Fruit fly (Drosophila melanogaster) whole organism, adult: ENCODE measurements around the gene CG43336.

Experiments used
- CG11617 ChIP-seq: fragments of 200-800 bp; sonication (Bioruptor generic); optimal IDR thresholded peaks from 2 replicates; lab custom pipeline; 2017; ENCODE audit warnings: mild to moderate bottlenecking, missing biosample characterization, missing genetic modification reagents, missing genetic modification characterization
- CG12768 ChIP-seq: fragments of 200-800 bp; sonication (Bioruptor generic); optimal IDR thresholded peaks from 2 replicates; lab custom pipeline; 2017; ENCODE audit warnings: missing biosample characterization, missing genetic modification characterization, mild to moderate bottlenecking, moderate library complexity, missing genetic modification reagents
- CG14711 ChIP-seq: fragments of 200-800 bp; sonication (Bioruptor generic); optimal IDR thresholded peaks from 2 replicates; lab custom pipeline; 2018; ENCODE audit warnings: missing biosample characterization, mild to moderate bottlenecking, missing genetic modification characterization, moderate library complexity
- CG1620 ChIP-seq: fragments of 200-800 bp; sonication (Bioruptor generic); optimal IDR thresholded peaks from 2 replicates; lab custom pipeline; 2016; ENCODE audit warnings: missing biosample characterization, missing genetic modification characterization
- CG33017 ChIP-seq: fragments of 200-800 bp; sonication (Bioruptor generic); optimal IDR thresholded peaks from 2 replicates; lab custom pipeline; 2018; ENCODE audit warnings: missing biosample characterization, mild to moderate bottlenecking, missing genetic modification characterization, moderate library complexity
- CG5204 ChIP-seq: fragments of 200-800 bp; sonication (Bioruptor generic); optimal IDR thresholded peaks from 2 replicates; lab custom pipeline; 2016; ENCODE audit warnings: missing biosample characterization, missing genetic modification characterization
- CG7045 ChIP-seq: fragments of 200-800 bp; sonication (Bioruptor generic); optimal IDR thresholded peaks from 2 replicates; lab custom pipeline; 2017; ENCODE audit warnings: missing biosample characterization, mild to moderate bottlenecking, missing genetic modification characterization
- CG7101 ChIP-seq: fragments of 200-800 bp; sonication (Bioruptor generic); optimal IDR thresholded peaks from 2 replicates; lab custom pipeline; 2018; ENCODE audit warnings: missing biosample characterization, mild to moderate bottlenecking, missing genetic modification characterization, moderate library complexity
- Clk ChIP-seq: fragments of 200-800 bp; sonication (Bioruptor generic); optimal IDR thresholded peaks from 2 replicates; lab custom pipeline; 2017; ENCODE audit warnings: missing biosample characterization, missing genetic modification characterization
- Crg-1 ChIP-seq: fragments of 200-800 bp; sonication (Bioruptor generic); optimal IDR thresholded peaks from 2 replicates; lab custom pipeline; 2016; ENCODE audit warnings: missing biosample characterization, missing genetic modification characterization
- Hr96 ChIP-seq: fragments of 200-800 bp; sonication (Bioruptor generic); optimal IDR thresholded peaks from 2 replicates; lab custom pipeline; 2016; ENCODE audit warnings: missing biosample characterization, missing genetic modification characterization
- Mnt ChIP-seq: fragments of 200-800 bp; sonication (Bioruptor generic); optimal IDR thresholded peaks from 2 replicates; lab custom pipeline; 2016; ENCODE audit warnings: missing biosample characterization, mild to moderate bottlenecking, missing genetic modification characterization
- bab1 ChIP-seq: fragments of 200-800 bp; sonication (Bioruptor generic); optimal IDR thresholded peaks from 3 replicates; lab custom pipeline; 2019; ENCODE audit warnings: missing biosample characterization, mild to moderate bottlenecking, missing genetic modification characterization, moderate library complexity
- cic ChIP-seq: fragments of 200-800 bp; sonication (Bioruptor generic); optimal IDR thresholded peaks from 2 replicates; lab custom pipeline; 2017; ENCODE audit warnings: missing biosample characterization, mild to moderate bottlenecking, missing genetic modification characterization, moderate library complexity
- cnc ChIP-seq, 2 experiments: fragments of >200 bp; optimal IDR thresholded peaks; 2 replicates each; lab custom pipeline; 2017
- kay ChIP-seq: fragments of 200-800 bp; sonication (Bioruptor generic); peaks from one replicate; lab custom pipeline; 2016; ENCODE audit warnings: missing biosample characterization, missing genetic modification characterization, borderline replicate concordance
- ovo ChIP-seq: fragments of 200-800 bp; sonication (Bioruptor generic); optimal IDR thresholded peaks from 2 replicates; lab custom pipeline; 2016; ENCODE audit warnings: missing biosample characterization, missing genetic modification characterization
- pad ChIP-seq: fragments of 200-800 bp; sonication (Bioruptor generic); optimal IDR thresholded peaks from 3 replicates; lab custom pipeline; 2017; ENCODE audit warnings: missing biosample characterization, missing genetic modification characterization, mild to moderate bottlenecking, moderate library complexity, missing genetic modification reagents
- tj ChIP-seq: fragments of 200-800 bp; sonication (Bioruptor generic); optimal IDR thresholded peaks from 3 replicates; lab custom pipeline; 2017; ENCODE audit warnings: missing biosample characterization, mild to moderate bottlenecking, missing genetic modification characterization, moderate library complexity
- toe ChIP-seq: fragments of 200-800 bp; sonication (Bioruptor generic); optimal IDR thresholded peaks from 2 replicates; lab custom pipeline; 2016; ENCODE audit warnings: missing biosample characterization, missing genetic modification characterization

Gene CG43336

DNA sequence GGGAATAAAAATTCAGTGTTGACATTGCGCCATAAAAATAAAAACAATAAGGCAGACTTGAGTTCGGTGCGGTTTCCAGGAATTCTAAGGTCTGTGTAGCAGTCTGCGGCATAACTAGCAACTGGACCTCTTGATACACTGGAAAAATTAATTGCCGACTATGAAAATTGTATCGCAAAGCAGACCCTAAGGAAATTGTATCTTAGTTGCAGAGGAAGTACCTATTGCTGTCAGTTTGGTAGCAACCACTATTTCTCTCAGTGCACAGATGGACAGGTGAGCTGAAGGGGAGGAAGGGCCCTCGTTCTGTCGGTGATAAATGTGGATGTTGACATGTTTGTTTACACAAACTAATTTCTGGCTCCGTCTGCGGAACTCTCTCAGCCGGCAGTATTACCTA, 7.8 kb downstream of the CG43336 start:
- TF ChIP-seq CG7045 (GFP tag; lab: Kevin White, UChicago) (no peak), ovo (GFP tag; lab: Kevin White, UChicago) (no peak), tj (no peak), CG33017 (no peak), toe (GFP tag; lab: Kevin White, UChicago) (no peak)

DNA sequence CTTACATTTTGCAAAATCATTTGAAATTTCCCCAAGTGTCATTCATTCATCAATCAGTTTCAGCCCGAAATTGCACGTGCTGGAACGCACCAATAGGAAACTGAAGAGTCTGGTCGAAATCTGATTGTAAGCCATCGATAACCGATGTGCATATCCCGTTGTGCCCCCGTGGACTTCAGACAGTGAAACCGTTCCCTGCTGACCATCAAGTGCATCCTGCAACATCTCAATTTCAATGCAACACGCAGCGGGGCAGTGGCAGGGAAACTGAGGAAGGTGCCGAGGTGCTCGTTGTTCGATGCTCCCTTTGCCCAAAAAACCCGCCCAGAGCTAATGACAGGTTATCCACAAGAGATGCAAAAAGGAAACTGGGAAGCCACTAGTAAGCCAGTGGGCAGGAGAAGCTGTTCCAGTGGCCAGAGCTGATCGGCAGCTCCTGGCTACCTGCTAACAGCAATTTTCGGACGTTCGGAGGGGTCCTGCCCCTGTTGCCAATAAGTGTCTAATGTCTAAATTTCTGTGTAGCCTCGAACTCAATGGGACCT, 10.0 kb downstream of the CG43336 start:
- no peak for TF ChIP-seq pad (GFP tag; lab: Kevin White, UChicago)
- no peak for TF ChIP-seq cnc (optimal IDR thresholded peaks at IDR 0.05; lab: Kevin White, UChicago)
- TF ChIP-seq bab1 (GFP tag; lab: Kevin White, UChicago), result no peak
- no peak for TF ChIP-seq Clk (GFP tag; lab: Kevin White, UChicago)

- no peak for TF ChIP-seq tj
- TF ChIP-seq CG12768, result no peak
- TF ChIP-seq CG1620 (GFP tag; lab: Kevin White, UChicago), result no peak
Measured at dm6 chr3R:15648898-15649297, 11.9 kb downstream of the CG43336 start.

DNA sequence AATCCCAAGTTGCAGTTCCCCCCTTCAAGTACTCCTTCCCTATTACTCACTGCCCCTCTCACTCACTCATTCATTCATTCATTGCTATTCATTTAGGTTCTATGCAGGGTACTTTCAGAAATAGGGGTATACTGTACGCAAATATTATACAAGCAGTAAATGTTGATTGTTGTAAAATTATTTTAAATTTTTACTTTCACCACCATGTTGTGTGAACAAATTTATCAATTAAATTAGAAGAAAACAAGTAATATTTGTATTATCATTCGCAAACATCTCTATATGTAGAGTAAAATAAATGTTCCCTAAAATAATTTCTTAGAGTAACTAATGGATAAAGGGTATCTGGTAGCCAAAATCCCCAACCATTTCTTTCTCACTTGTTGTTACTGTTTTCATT, 13.3 kb downstream of the CG43336 start:
- TF ChIP-seq Crg-1 (GFP tag; lab: Kevin White, UChicago), result no peak
- TF ChIP-seq toe (GFP tag; lab: Kevin White, UChicago), result no peak
- TF ChIP-seq cnc (optimal IDR thresholded peaks at IDR 0.05; lab: Kevin White, UChicago), result no peak
- no peak for TF ChIP-seq ovo (GFP tag; lab: Kevin White, UChicago)
- TF ChIP-seq CG11617 (GFP tag; lab: Kevin White, UChicago), result no peak
- TF ChIP-seq CG33017, result no peak
- TF ChIP-seq Hr96 (GFP tag; lab: Kevin White, UChicago), result no peak
- TF ChIP-seq bab1 (GFP tag; lab: Kevin White, UChicago), result no peak
- TF ChIP-seq CG7101, result no peak
- TF ChIP-seq Clk (GFP tag; lab: Kevin White, UChicago), result no peak
- no peak for TF ChIP-seq kay (GFP tag; lab: Kevin White, UChicago)
- TF ChIP-seq cic (GFP tag; lab: Kevin White, UChicago), result no peak
- TF ChIP-seq CG1620 (GFP tag; lab: Kevin White, UChicago), result no peak

DNA sequence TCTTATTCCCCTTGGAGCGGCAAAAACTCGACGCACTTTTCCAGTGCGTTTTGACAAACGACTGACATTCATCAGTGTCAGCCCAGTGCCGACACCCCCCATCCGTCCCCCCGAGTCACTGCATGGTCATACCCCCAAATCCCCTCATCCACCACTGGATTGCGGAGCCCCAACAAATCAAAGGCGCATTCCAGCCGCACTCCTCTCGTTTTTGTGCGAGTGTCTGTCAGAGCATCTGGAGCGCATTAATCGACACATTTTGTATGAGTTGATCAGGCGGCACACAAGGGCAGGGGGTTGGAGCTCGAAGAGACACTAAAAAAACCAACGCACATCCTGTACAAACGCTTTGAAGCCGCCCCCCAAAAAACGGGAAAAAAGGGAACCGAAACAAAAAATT, 13.7 kb downstream of the CG43336 start:
- TF ChIP-seq CG7045 (GFP tag; lab: Kevin White, UChicago) (no peak), CG5204 (GFP tag; lab: Kevin White, UChicago) (no peak), CG12768 (no peak), cnc (optimal IDR thresholded peaks at IDR 0.05; lab: Kevin White, UChicago) (no peak), bab1 (GFP tag; lab: Kevin White, UChicago) (no peak), tj (no peak), Hr96 (GFP tag; lab: Kevin White, UChicago) (no peak), CG1620 (GFP tag; lab: Kevin White, UChicago) (no peak), CG11617 (GFP tag; lab: Kevin White, UChicago) (no peak), Crg-1 (GFP tag; lab: Kevin White, UChicago) (no peak), CG14711 (tag; lab: Kevin White, UChicago) (no peak), Mnt (GFP tag; lab: Kevin White, UChicago) (no peak), CG7101 (no peak), CG33017 (no peak), pad (GFP tag; lab: Kevin White, UChicago) (no peak), cic (GFP tag; lab: Kevin White, UChicago) (no peak)

DNA sequence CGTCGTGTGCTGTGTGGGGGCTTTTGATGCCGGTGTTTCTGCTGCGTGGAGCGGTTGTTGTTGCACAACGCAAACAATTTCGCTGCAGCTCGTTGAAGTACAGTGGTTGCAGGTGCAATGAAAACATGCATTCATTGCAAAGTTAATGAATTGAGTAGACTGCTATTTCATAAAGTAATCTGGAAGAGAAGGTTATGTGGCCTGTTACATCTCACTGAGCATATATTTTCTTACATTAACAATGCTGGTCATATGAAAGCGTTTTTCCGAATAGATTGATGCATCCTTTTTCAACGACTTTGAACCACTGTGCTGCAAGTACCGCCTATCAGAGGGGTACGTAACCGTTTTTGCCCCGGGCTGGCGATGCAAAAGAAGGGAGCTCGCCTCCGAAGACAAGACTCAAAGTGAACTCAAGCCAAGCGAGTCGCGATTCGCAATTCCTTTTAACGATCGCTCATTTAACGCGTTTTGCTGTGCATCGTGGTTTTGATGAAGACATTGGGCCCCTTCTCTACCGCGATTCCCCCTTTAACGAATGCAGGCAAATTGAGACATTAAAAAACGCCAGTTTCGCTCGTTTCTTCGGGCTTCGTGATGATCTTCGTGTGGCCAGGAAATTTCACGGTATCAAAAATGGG, 14.9 kb downstream of the CG43336 start:
- TF ChIP-seq CG5204 (GFP tag; lab: Kevin White, UChicago) (no peak), Crg-1 (GFP tag; lab: Kevin White, UChicago) (no peak)

dm6 chr3R:15652632-15653248, 15.8 kb downstream of the CG43336 start:
- TF ChIP-seq Crg-1 (GFP tag; lab: Kevin White, UChicago), result no peak
- TF ChIP-seq Hr96 (GFP tag; lab: Kevin White, UChicago), result no peak
- TF ChIP-seq CG1620 (GFP tag; lab: Kevin White, UChicago), result no peak
- TF ChIP-seq kay (GFP tag; lab: Kevin White, UChicago), result no peak
- TF ChIP-seq CG12768, result no peak
- TF ChIP-seq Clk (GFP tag; lab: Kevin White, UChicago), result no peak
- no peak for TF ChIP-seq ovo (GFP tag; lab: Kevin White, UChicago)
- no peak for TF ChIP-seq CG7101
- no peak for TF ChIP-seq CG11617 (GFP tag; lab: Kevin White, UChicago)
- no peak for TF ChIP-seq pad (GFP tag; lab: Kevin White, UChicago)
- no peak for TF ChIP-seq cic (GFP tag; lab: Kevin White, UChicago)
- TF ChIP-seq Mnt (GFP tag; lab: Kevin White, UChicago), result no peak
- no peak for TF ChIP-seq tj
- TF ChIP-seq bab1 (GFP tag; lab: Kevin White, UChicago), result no peak
- no peak for TF ChIP-seq cnc (optimal IDR thresholded peaks at IDR 0.05; lab: Kevin White, UChicago)
- no peak for TF ChIP-seq CG5204 (GFP tag; lab: Kevin White, UChicago)
- no peak for TF ChIP-seq CG7045 (GFP tag; lab: Kevin White, UChicago)
- no peak for TF ChIP-seq toe (GFP tag; lab: Kevin White, UChicago)
- no peak for TF ChIP-seq CG14711 (tag; lab: Kevin White, UChicago)
- TF ChIP-seq CG33017, result no peak
